Fruit fly (Drosophila melanogaster): ENCODE results near the gene Archease.

Archease gene

dm6 chr3R:21633781-21634102, 29.0 kb downstream of the Archease start:
- TF ChIP-seq CG3163 (GFP tag; optimal IDR thresholded peaks at IDR 0.05) (peak; percentile 44), CG3407 (GFP tag; optimal IDR thresholded peaks at IDR 0.05) (peak; percentile 99), CG3838 (GFP tag; optimal IDR thresholded peaks at IDR 0.05) (peak; percentile 31), YL-1 (GFP tag; optimal IDR thresholded peaks at IDR 0.05) (no peak), CG15479 (GFP tag; optimal IDR thresholded peaks at IDR 0.05) (peak; percentile 64), HLH4C (GFP tag; IDR thresholded peaks at IDR 0.05; ENCODE audit: partially characterized antibody) (no peak), Pdp1 (GFP tag; optimal IDR thresholded peaks at IDR 0.05) (peak in 1 of 2 experiments; percentile 96)

- TF ChIP-seq dati (GFP tag; IDR thresholded peaks at IDR 0.05) (no peak), caup (GFP tag; optimal IDR thresholded peaks at IDR 0.05; ENCODE audit: severe bottlenecking) (no peak), insv (GFP tag; optimal IDR thresholded peaks at IDR 0.05) (no peak), zen (tag; optimal IDR thresholded peaks at IDR 0.05) (peak; percentile 7), run (tag; optimal IDR thresholded peaks at IDR 0.05) (no peak), HLH4C (GFP tag; IDR thresholded peaks at IDR 0.05; ENCODE audit: partially characterized antibody) (no peak), CG13424 (tag; optimal IDR thresholded peaks at IDR 0.05) (peak; percentile 67), chn (GFP tag; optimal IDR thresholded peaks at IDR 0.05) (peak; percentile 29), ken (GFP tag; IDR thresholded peaks at IDR 0.05) (no peak), nerfin-1 (tag; optimal IDR thresholded peaks at IDR 0.05) (no peak), CG1603 (tag; optimal IDR thresholded peaks at IDR 0.05) (no peak), sens (GFP tag) (peak; percentile 80), Stat92E (GFP tag; optimal IDR thresholded peaks at IDR 0.05) (no peak), Jarid2 (GFP tag; optimal IDR thresholded peaks at IDR 0.05) (peak; percentile 63), Ets65A (GFP tag) (no peak), luna (GFP tag; optimal IDR thresholded peaks at IDR 0.05) (no peak), CG2889 (GFP tag; IDR thresholded peaks at IDR 0.05) (no peak), CG1529 (GFP tag; optimal IDR thresholded peaks at IDR 0.05) (peak; percentile 52), HmgZ (tag; optimal IDR thresholded peaks at IDR 0.05) (no peak), dysf (GFP tag; IDR thresholded peaks at IDR 0.05) (no peak), CG7372 (GFP tag; IDR thresholded peaks at IDR 0.05) (no peak), Doc3 (GFP tag; IDR thresholded peaks at IDR 0.05; ENCODE audit: partially characterized antibody) (no peak), CG17186 (GFP tag; optimal IDR thresholded peaks at IDR 0.05) (no peak), Chrac-16 (GFP tag; optimal IDR thresholded peaks at IDR 0.05) (peak; percentile 16), kay (GFP tag; optimal IDR thresholded peaks at IDR 0.05) (peak; percentile 27), Rx (GFP tag; IDR thresholded peaks at IDR 0.05) (no peak), bbx (GFP tag; IDR thresholded peaks at IDR 0.05; ENCODE audit: partially characterized antibody) (no peak), CTCF (GFP tag; optimal IDR thresholded peaks at IDR 0.05) (peak; percentile 8), HHEX (GFP tag; optimal IDR thresholded peaks at IDR 0.05) (peak; percentile 8), CG10462 (GFP tag; optimal IDR thresholded peaks at IDR 0.05) (no peak), CG18262 (tag; optimal IDR thresholded peaks at IDR 0.05) (peak; percentile 78), prd (optimal IDR thresholded peaks at IDR 0.05) (no peak), prd (GFP tag; IDR thresholded peaks at IDR 0.05) (no peak), jumu (GFP tag; optimal IDR thresholded peaks at IDR 0.05) (no peak), CG31224 (GFP tag; IDR thresholded peaks at IDR 0.05) (no peak), z (GFP tag; IDR thresholded peaks at IDR 0.05) (no peak), chinmo (GFP tag; IDR thresholded peaks at IDR 0.05; ENCODE audit: partially characterized antibody) (no peak), nom (GFP tag; optimal IDR thresholded peaks at IDR 0.05) (peak; percentile 65), C15 (GFP tag; IDR thresholded peaks at IDR 0.05) (no peak), CG10979 (tag; optimal IDR thresholded peaks at IDR 0.05) (peak; percentile 65), ham (GFP tag; IDR thresholded peaks at IDR 0.05) (no peak), BEAF-32 (GFP tag; optimal IDR thresholded peaks at IDR 0.05) (peak; percentile 74)
Observed at dm6 chr3R:21632930-21633780, 29.6 kb downstream of the Archease start.
